Fruit fly (Drosophila melanogaster) whole organism, embryonic: ENCODE data around the gene CG32176.

Experiments
- B-H1 ChIP-seq: fragments of 200-800 bp; sonication (Bioruptor generic); IDR thresholded peaks from 3 replicates; pipeline ENCODE4 v1.3.6; 2022; ENCODE audit warnings: missing biosample characterization, missing genetic modification characterization
- CG10366 ChIP-seq: fragments of 200-800 bp; sonication (Bioruptor generic); IDR thresholded peaks from 2 replicates; pipeline ENCODE4 v1.3.6; 2022; ENCODE audit warnings: missing biosample characterization, missing genetic modification characterization
- CG11093 ChIP-seq: fragments of 200-800 bp; sonication (Bioruptor generic); IDR thresholded peaks from 3 replicates; pipeline ENCODE4 v1.3.6; 2022; ENCODE audit warnings: missing biosample characterization, missing genetic modification characterization
- CG12236 ChIP-seq: fragments of 200-800 bp; sonication (Bioruptor generic); optimal IDR thresholded peaks from 2 replicates; lab custom pipeline; 2016; ENCODE audit warnings: missing biosample characterization, missing genetic modification characterization
- CG12659 ChIP-seq: fragments of 200-800 bp; sonication (Bioruptor generic); optimal IDR thresholded peaks from 3 replicates; lab custom pipeline; 2017; ENCODE audit warnings: mild to moderate bottlenecking, missing biosample characterization, missing genetic modification reagents, missing genetic modification characterization
- CG13296 ChIP-seq: fragments of 200-800 bp; sonication (Bioruptor generic); optimal IDR thresholded peaks from 3 replicates; lab custom pipeline; 2018; ENCODE audit warnings: missing biosample characterization, mild to moderate bottlenecking, missing genetic modification characterization
- CG13775 ChIP-seq: fragments of 200-800 bp; sonication (Bioruptor generic); optimal IDR thresholded peaks from 3 replicates; lab custom pipeline; 2017; ENCODE audit warnings: missing biosample characterization, mild to moderate bottlenecking, missing genetic modification characterization
- CG14014 ChIP-seq: fragments of 200-800 bp; sonication (Bioruptor generic); IDR thresholded peaks from 2 replicates; pipeline ENCODE4 v1.3.6; 2022; ENCODE audit warnings: missing biosample characterization, missing genetic modification characterization
- CG14710 ChIP-seq: fragments of 200-800 bp; sonication (Bioruptor generic); optimal IDR thresholded peaks from 3 replicates; lab custom pipeline; 2019; ENCODE audit warnings: missing biosample characterization, mild to moderate bottlenecking, missing genetic modification characterization, moderate library complexity
- CG1647 ChIP-seq: fragments of 200-800 bp; sonication (Bioruptor generic); optimal IDR thresholded peaks from 3 replicates; lab custom pipeline; 2016; ENCODE audit warnings: missing biosample characterization, missing genetic modification characterization
- CG17328 ChIP-seq: fragments of 200-800 bp; sonication (Bioruptor generic); IDR thresholded peaks from 2 replicates; pipeline ENCODE4 v1.3.6; 2022; ENCODE audit warnings: missing biosample characterization, missing genetic modification characterization
- CG18262 ChIP-seq: fragments of 200-800 bp; optimal IDR thresholded peaks from 3 replicates; lab custom pipeline; 2019; ENCODE audit warnings: missing biosample characterization, mild to moderate bottlenecking, missing genetic modification characterization, moderate library complexity
- CG1832 ChIP-seq: fragments of 200-800 bp; sonication (Bioruptor generic); optimal IDR thresholded peaks from 2 replicates; lab custom pipeline; 2017; ENCODE audit warnings: missing biosample characterization, mild to moderate bottlenecking, missing genetic modification characterization, inconsistent platforms
- CG18599 ChIP-seq: fragments of 200-800 bp; sonication (Bioruptor generic); optimal IDR thresholded peaks from 3 replicates; lab custom pipeline; 2017; ENCODE audit warnings: missing biosample characterization, missing genetic modification characterization, mild to moderate bottlenecking, moderate library complexity, missing genetic modification reagents
- CG2678 ChIP-seq: fragments of 200-800 bp; sonication (Bioruptor generic); optimal IDR thresholded peaks from 3 replicates; lab custom pipeline; 2019; ENCODE audit warnings: missing biosample characterization, mild to moderate bottlenecking, missing genetic modification characterization, moderate library complexity
- CG3407 ChIP-seq: fragments of 200-800 bp; sonication (Bioruptor generic); optimal IDR thresholded peaks from 2 replicates; lab custom pipeline; 2018; ENCODE audit warnings: missing biosample characterization, mild to moderate bottlenecking, missing genetic modification characterization
- CG4328 ChIP-seq: fragments of 200-800 bp; sonication (Bioruptor generic); optimal IDR thresholded peaks from 3 replicates; lab custom pipeline; 2017; ENCODE audit warnings: missing biosample characterization, missing genetic modification reagents, missing genetic modification characterization
- CG4360 ChIP-seq: fragments of 200-800 bp; sonication (Bioruptor generic); IDR thresholded peaks from 2 replicates; pipeline ENCODE4 v1.3.6; 2022; ENCODE audit warnings: missing biosample characterization, missing genetic modification characterization
- CG7271 ChIP-seq: fragments of 200-800 bp; sonication (Bioruptor generic); optimal IDR thresholded peaks from 2 replicates; lab custom pipeline; 2018; ENCODE audit warnings: missing biosample characterization, mild to moderate bottlenecking, missing genetic modification characterization, moderate library complexity
- CG7987 ChIP-seq: fragments of 200-800 bp; sonication (Bioruptor generic); optimal IDR thresholded peaks from 2 replicates; lab custom pipeline; 2018; ENCODE audit warnings: missing biosample characterization, mild to moderate bottlenecking, missing genetic modification characterization, moderate library complexity
- CG8281 ChIP-seq: fragments of 200-800 bp; sonication (Bioruptor generic); optimal IDR thresholded peaks from 2 replicates; lab custom pipeline; 2018; ENCODE audit warnings: missing biosample characterization, mild to moderate bottlenecking, missing genetic modification characterization, moderate library complexity
- CG8359 ChIP-seq: fragments of 200-800 bp; sonication (Bioruptor generic); optimal IDR thresholded peaks from 2 replicates; lab custom pipeline; 2017; ENCODE audit warnings: missing biosample characterization, mild to moderate bottlenecking, missing genetic modification characterization, borderline replicate concordance
- Dll ChIP-seq: fragments of 200-800 bp; sonication (Bioruptor generic); IDR thresholded peaks from 4 replicates; pipeline ENCODE4 v1.3.6; 2022; ENCODE audit warnings: missing biosample characterization, missing genetic modification characterization; ENCODE audit not compliant: partially characterized antibody
- Dp ChIP-seq: fragments of 200-800 bp; sonication (Bioruptor generic); optimal IDR thresholded peaks from 2 replicates; lab custom pipeline; 2018; ENCODE audit warnings: missing biosample characterization, mild to moderate bottlenecking, missing genetic modification characterization, moderate library complexity
- ERR ChIP-seq: fragments of 200-800 bp; sonication (Bioruptor generic); optimal IDR thresholded peaks from 2 replicates; lab custom pipeline; 2016; ENCODE audit warnings: missing biosample characterization, missing genetic modification characterization
- Gsc ChIP-seq: fragments of 200-800 bp; sonication (Bioruptor generic); IDR thresholded peaks from 2 replicates; pipeline ENCODE4 v1.3.6; 2022; ENCODE audit warnings: missing biosample characterization, missing genetic modification characterization
- Kr ChIP-seq: fragments of 200-800 bp; sonication (Bioruptor generic); optimal IDR thresholded peaks from 2 replicates; lab custom pipeline; 2017; ENCODE audit warnings: missing biosample characterization, mild to moderate bottlenecking, missing genetic modification characterization
- Lim3 ChIP-seq: fragments of 200-800 bp; sonication (Bioruptor generic); IDR thresholded peaks from 2 replicates; pipeline ENCODE4 v1.3.6; 2022; ENCODE audit warnings: missing biosample characterization, missing genetic modification characterization
- Opbp ChIP-seq: fragments of 200-800 bp; sonication (Bioruptor generic); IDR thresholded peaks from 3 replicates; pipeline ENCODE4 v1.3.6; 2022; ENCODE audit warnings: missing biosample characterization, missing genetic modification characterization; ENCODE audit not compliant: partially characterized antibody
- Optix ChIP-seq: fragments of 200-800 bp; sonication (Bioruptor generic); IDR thresholded peaks from 3 replicates; pipeline ENCODE4 v1.3.6; 2022; ENCODE audit warnings: missing biosample characterization, missing genetic modification characterization
- Poxn ChIP-seq: fragments of 200-800 bp; sonication (Bioruptor generic); IDR thresholded peaks from 2 replicates; pipeline ENCODE4 v1.3.6; 2022; ENCODE audit warnings: missing biosample characterization, missing genetic modification characterization
- Sry-δ ChIP-seq: fragments of 200-800 bp; sonication (Bioruptor generic); optimal IDR thresholded peaks from 2 replicates; lab custom pipeline; 2016; ENCODE audit warnings: missing biosample characterization, missing genetic modification characterization
- bcd ChIP-seq: fragments of 200-800 bp; sonication (Bioruptor generic); optimal IDR thresholded peaks from 2 replicates; lab custom pipeline; 2017; ENCODE audit warnings: missing biosample characterization, mild to moderate bottlenecking, missing genetic modification characterization
- br ChIP-seq: fragments of >200 bp; optimal IDR thresholded peaks from 2 replicates; lab custom pipeline; 2017
- chn ChIP-seq: fragments of 200-800 bp; sonication (Bioruptor generic); optimal IDR thresholded peaks from 2 replicates; lab custom pipeline; 2016; ENCODE audit warnings: missing biosample characterization, missing genetic modification characterization
- eyg ChIP-seq: fragments of 200-800 bp; sonication (Bioruptor generic); optimal IDR thresholded peaks from 3 replicates; lab custom pipeline; 2016; ENCODE audit warnings: missing biosample characterization, missing genetic modification characterization
- fd102C ChIP-seq: fragments of 200-800 bp; sonication (Bioruptor generic); optimal IDR thresholded peaks from 2 replicates; lab custom pipeline; 2018; ENCODE audit warnings: missing biosample characterization, mild to moderate bottlenecking, missing genetic modification characterization, moderate library complexity
- gsb ChIP-seq: fragments of 200-800 bp; sonication (Bioruptor generic); IDR thresholded peaks from 2 replicates; pipeline ENCODE4 v1.3.6; 2022; ENCODE audit warnings: missing biosample characterization, missing genetic modification characterization
- gsb-n ChIP-seq: fragments of 200-800 bp; sonication (Bioruptor generic); optimal IDR thresholded peaks from 3 replicates; lab custom pipeline; 2018; ENCODE audit warnings: missing biosample characterization, mild to moderate bottlenecking, missing genetic modification characterization
- inv ChIP-seq: fragments of 200-800 bp; sonication (Bioruptor generic); IDR thresholded peaks from 2 replicates; pipeline ENCODE4 v1.3.6; 2022; ENCODE audit warnings: missing biosample characterization, missing genetic modification characterization; ENCODE audit not compliant: partially characterized antibody
- kah ChIP-seq: fragments of 200-800 bp; sonication (Bioruptor generic); optimal IDR thresholded peaks from 2 replicates; lab custom pipeline; 2018; ENCODE audit warnings: missing biosample characterization, mild to moderate bottlenecking, missing genetic modification characterization
- ken ChIP-seq: fragments of 200-800 bp; sonication (Bioruptor generic); IDR thresholded peaks from 3 replicates; pipeline ENCODE4 v1.3.6; 2022; ENCODE audit warnings: missing biosample characterization, missing genetic modification characterization
- nerfin-1 ChIP-seq: fragments of 200-800 bp; sonication (Bioruptor generic); optimal IDR thresholded peaks from 3 replicates; lab custom pipeline; 2019; ENCODE audit warnings: missing biosample characterization, mild to moderate bottlenecking, missing genetic modification characterization, moderate library complexity
- org-1 ChIP-seq: fragments of 200-800 bp; sonication (Bioruptor generic); optimal IDR thresholded peaks from 2 replicates; lab custom pipeline; 2017; ENCODE audit warnings: missing biosample characterization, missing genetic modification characterization
- pum ChIP-seq: fragments of 200-800 bp; sonication (Bioruptor generic); optimal IDR thresholded peaks from 2 replicates; lab custom pipeline; 2016; ENCODE audit warnings: missing biosample characterization, missing genetic modification characterization
- scrt ChIP-seq: fragments of 200-800 bp; sonication (Bioruptor generic); optimal IDR thresholded peaks from 2 replicates; lab custom pipeline; 2018; ENCODE audit warnings: missing biosample characterization, mild to moderate bottlenecking, missing genetic modification characterization, moderate library complexity
- tio ChIP-seq: fragments of 200-800 bp; sonication (Bioruptor generic); optimal IDR thresholded peaks from 2 replicates; lab custom pipeline; 2017; ENCODE audit warnings: missing biosample characterization, missing genetic modification characterization, inconsistent platforms
- twi ChIP-seq: fragments of 200-800 bp; optimal IDR thresholded peaks from 2 replicates; lab custom pipeline; 2019; ENCODE audit warnings: missing biosample characterization, mild to moderate bottlenecking, missing genetic modification characterization, moderate library complexity

CG32176 gene

dm6 chr3L:17486794-17487726 lies 53.4 kb downstream of the CG32176 start, which contains the start of gene Oatp74D (continued):
- no peak for TF ChIP-seq CG7271 (tag; lab: Kevin White, UChicago)
- peak; percentile 54 for TF ChIP-seq CG8281 (tag; lab: Kevin White, UChicago)
- no peak for TF ChIP-seq br
- peak; percentile 74 for TF ChIP-seq CG3407 (GFP tag; lab: Kevin White, UChicago)
- TF ChIP-seq Poxn (GFP tag; lab: Robert Waterston, UW) = no peak
- TF ChIP-seq gsb = no peak
- peak; percentile 71 for TF ChIP-seq org-1 (GFP tag; lab: Kevin White, UChicago)
- peak; percentile 13; the same call in 1 of the 2 replicates for TF ChIP-seq inv (GFP tag; lab: Robert Waterston, UW)
- no peak for TF ChIP-seq Lim3
- peak; percentile 49 for TF ChIP-seq CG14014 (GFP tag; lab: Robert Waterston, UW)
- TF ChIP-seq Optix = peak; percentile 42; the same call in 1 of the 3 replicates
- peak; percentile 67 for TF ChIP-seq CG2678
- no peak for TF ChIP-seq ken
- TF ChIP-seq fd102C (GFP tag; lab: Kevin White, UChicago) = peak; percentile 49
- 0 out of 3 replicates have a peak, but pooled peaks have one; percentile 5 for TF ChIP-seq Opbp (GFP tag; lab: Robert Waterston, UW)
- no peak for TF ChIP-seq Dll (GFP tag; lab: Robert Waterston, UW)
- TF ChIP-seq CG1832 = no peak
- no peak for TF ChIP-seq kah (GFP tag; lab: Kevin White, UChicago)
- peak; percentile 14 for TF ChIP-seq CG10366
- peak; percentile 8 for TF ChIP-seq ERR
- no peak for TF ChIP-seq CG13775 (GFP tag; lab: Kevin White, UChicago)
- TF ChIP-seq CG7987 (GFP tag; lab: Kevin White, UChicago) = peak; percentile 71
- no peak for TF ChIP-seq CG12236
- TF ChIP-seq CG18599 (GFP tag; lab: Kevin White, UChicago) = peak; percentile 59
- TF ChIP-seq Kr (GFP tag; lab: Kevin White, UChicago) = peak; percentile 87
- peak; percentile 64 for TF ChIP-seq nerfin-1
- TF ChIP-seq CG8359 (GFP tag; lab: Kevin White, UChicago) = peak; percentile 19
- peak; percentile 88 for TF ChIP-seq CG4360 (GFP tag; lab: Robert Waterston, UW)
- TF ChIP-seq pum = no peak
- peak; percentile 65 for TF ChIP-seq CG13296
- peak; percentile 22; the same call in 1 of the 2 replicates for TF ChIP-seq CG17328
- peak; percentile 3 for TF ChIP-seq chn (GFP tag; lab: Kevin White, UChicago)
- no peak; the same call in 2 of the 3 replicates for TF ChIP-seq B-H1 (GFP tag; lab: Robert Waterston, UW)
- TF ChIP-seq scrt (GFP tag; lab: Kevin White, UChicago) = peak; percentile 39
- TF ChIP-seq CG11093 (GFP tag; lab: Robert Waterston, UW) = no peak
- TF ChIP-seq bcd (GFP tag; lab: Kevin White, UChicago) = no peak
- peak; percentile 13 for TF ChIP-seq CG1647 (GFP tag; lab: Kevin White, UChicago)
- peak; percentile 74 for TF ChIP-seq CG4328
- peak; percentile 32 for TF ChIP-seq CG14710 (tag; lab: Kevin White, UChicago)
- TF ChIP-seq CG18262 (tag; lab: Kevin White, UChicago) = peak; percentile 33
- TF ChIP-seq tio (GFP tag; lab: Kevin White, UChicago) = no peak
- TF ChIP-seq gsb-n (tag; lab: Kevin White, UChicago) = peak; percentile 53
- TF ChIP-seq Dp = no peak
- no peak for TF ChIP-seq Gsc
- TF ChIP-seq CG12659 (GFP tag; lab: Kevin White, UChicago) = peak; percentile 45
- TF ChIP-seq Sry-δ (GFP tag; lab: Kevin White, UChicago) = peak; percentile 14
- no peak for TF ChIP-seq eyg (GFP tag; lab: Kevin White, UChicago)
- peak; percentile 64 for TF ChIP-seq twi (tag; lab: Kevin White, UChicago)
